Fruit fly (Drosophila melanogaster) whole organism, wandering third instar larva: ENCODE measurements around the gene CG10098.

Source experiments
- CG9705 ChIP-seq: fragments of 200-800 bp; sonication (Bioruptor generic); optimal IDR thresholded peaks from 2 replicates; lab custom pipeline; 2018; ENCODE audit warnings: missing biosample characterization, mild to moderate bottlenecking, missing genetic modification characterization
- N ChIP-seq: fragments of >200 bp; optimal IDR thresholded peaks from 2 replicates; lab custom pipeline; 2018; ENCODE audit warnings: missing biosample characterization, missing external identifiers, missing genetic modification characterization
- dl ChIP-seq, 2 experiments: fragments of 175-275, 200-275 bp in 1 of 2; fragments of 200-275 bp in 1 of 2; sonication (Bioruptor generic); optimal IDR thresholded peaks; lab custom pipeline; 2018; ENCODE audit warnings: mild to moderate bottlenecking in 2 of 2, missing biosample characterization in 2 of 2, missing genetic modification characterization in 2 of 2, moderate library complexity in 2 of 2; ENCODE audit not compliant: partially characterized antibody in 2 of 2, insufficient read depth in 1 of 2
- h ChIP-seq: fragments of 200-800 bp; sonication (Bioruptor generic); optimal IDR thresholded peaks from 3 replicates; lab custom pipeline; 2016; ENCODE audit warnings: missing biosample characterization, mild to moderate bottlenecking, missing genetic modification characterization
- usp ChIP-seq: fragments of >200 bp; optimal IDR thresholded peaks from 2 replicates; lab custom pipeline; 2017; ENCODE audit warnings: missing biosample characterization, missing genetic modification characterization

dm6 chr3R:7123699-7124098 lies 649 bp upstream of the CG10098 start:
- TF ChIP-seq usp (no peak), h (GFP tag; lab: Kevin White, UChicago) (no peak), CG9705 (GFP tag; lab: Kevin White, UChicago) (no peak), N (no peak), dl (GFP tag; optimal IDR thresholded peaks at IDR 0.05; lab: Kevin White, UChicago; ENCODE audit: insufficient read depth in 1 of 2, partially characterized antibody in 2 of 2) (peak in 1 of 2 experiments; percentile 39)
